Fruit fly (Drosophila melanogaster): ENCODE data around the gene Mical.

The Mical gene

DNA sequence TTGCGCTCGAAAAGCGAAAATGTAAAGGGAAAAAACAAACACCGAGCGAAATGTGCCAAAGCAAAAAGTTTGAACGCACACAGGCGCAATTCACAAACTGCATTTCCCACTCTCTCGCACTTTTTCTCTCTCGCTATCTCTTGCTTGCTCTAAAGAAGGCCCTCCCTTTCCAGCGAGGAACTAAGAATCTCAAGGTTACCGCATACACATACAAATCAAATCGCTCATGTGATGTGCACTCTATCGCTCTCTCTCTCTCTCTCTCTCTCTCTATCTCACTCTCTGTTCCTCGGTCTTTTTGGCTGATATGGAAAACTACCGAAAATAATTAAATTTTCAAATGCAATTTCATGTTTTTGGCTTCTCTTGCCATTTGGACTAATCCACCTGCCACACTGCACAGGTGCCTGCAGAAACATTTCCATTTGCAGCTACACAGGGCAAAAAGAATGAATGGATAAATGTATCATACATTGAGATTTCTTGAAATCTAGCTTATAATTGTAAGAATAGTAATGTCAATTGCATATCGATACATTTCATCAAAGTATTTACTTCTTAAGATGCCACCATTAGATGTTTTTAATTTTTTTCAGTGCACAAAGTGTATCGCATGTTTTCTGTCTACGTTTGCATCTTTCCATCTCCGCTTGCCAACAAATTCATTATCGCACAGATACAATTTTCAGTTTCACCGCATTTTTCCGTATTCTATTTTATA is 36.7 kb upstream of the Mical start:
- TF ChIP-seq tai (GFP tag; optimal IDR thresholded peaks at IDR 0.05), result peak; percentile 53
- TF ChIP-seq br (GFP tag; optimal IDR thresholded peaks at IDR 0.05), result peak; percentile 52
- no peak for TF ChIP-seq Vsx2 (GFP tag; optimal IDR thresholded peaks at IDR 0.05; ENCODE audit: partially characterized antibody)
- TF ChIP-seq psq (GFP tag; optimal IDR thresholded peaks at IDR 0.05), result peak; percentile 38
- TF ChIP-seq woc (GFP tag; optimal IDR thresholded peaks at IDR 0.05), result peak; percentile 20
- TF ChIP-seq dl (GFP tag; optimal IDR thresholded peaks at IDR 0.05; ENCODE audit: insufficient read depth in 1 of 2, partially characterized antibody in 2 of 2), result peak in 1 of 2 experiments; percentile 3
- TF ChIP-seq dmrt93B (GFP tag; optimal IDR thresholded peaks at IDR 0.05), result peak; percentile 11
- no peak for TF ChIP-seq Mio (GFP tag; optimal IDR thresholded peaks at IDR 0.05)
- peak; percentile 79 for TF ChIP-seq ey (GFP tag; optimal IDR thresholded peaks at IDR 0.05)
- peak; percentile 32 for TF ChIP-seq Dif (GFP tag; optimal IDR thresholded peaks at IDR 0.05; ENCODE audit: partially characterized antibody)
- no peak for TF ChIP-seq GATAd (GFP tag; optimal IDR thresholded peaks at IDR 0.05)
- TF ChIP-seq Rel (GFP tag; optimal IDR thresholded peaks at IDR 0.05), result no peak
- TF ChIP-seq Rel (tag; optimal IDR thresholded peaks at IDR 0.05), result no peak
- peak; percentile 58 for TF ChIP-seq HLH106 (tag; optimal IDR thresholded peaks at IDR 0.05)
- no peak for TF ChIP-seq CG32264 (GFP tag; optimal IDR thresholded peaks at IDR 0.05)
- TF ChIP-seq jim (GFP tag; optimal IDR thresholded peaks at IDR 0.05), result no peak
- TF ChIP-seq fru (GFP tag; optimal IDR thresholded peaks at IDR 0.05), result peak; percentile 67
- peak; percentile 43 for TF ChIP-seq Sp1 (GFP tag; optimal IDR thresholded peaks at IDR 0.05)
- peak; percentile 71 for TF ChIP-seq Hnf4 (GFP tag; optimal IDR thresholded peaks at IDR 0.05)
- TF ChIP-seq usp (GFP tag; optimal IDR thresholded peaks at IDR 0.05), result no peak
- TF ChIP-seq Jra (GFP tag; optimal IDR thresholded peaks at IDR 0.05), result peak; percentile 57
- peak; percentile 29 for TF ChIP-seq dsf (GFP tag; optimal IDR thresholded peaks at IDR 0.05; ENCODE audit: borderline replicate concordance)
- TF ChIP-seq OdsH (GFP tag; optimal IDR thresholded peaks at IDR 0.05), result peak; percentile 66
- TF ChIP-seq N (GFP tag; optimal IDR thresholded peaks at IDR 0.05), result peak; percentile 24
- TF ChIP-seq rgr (GFP tag; optimal IDR thresholded peaks at IDR 0.05), result peak; percentile 80
- TF ChIP-seq CrebA (GFP tag; optimal IDR thresholded peaks at IDR 0.05; ENCODE audit: borderline replicate concordance), result no peak
- peak; percentile 24 for TF ChIP-seq brk (GFP tag; optimal IDR thresholded peaks at IDR 0.05)
- TF ChIP-seq sv (GFP tag; optimal IDR thresholded peaks at IDR 0.05), result no peak
- TF ChIP-seq sage (GFP tag; optimal IDR thresholded peaks at IDR 0.05), result no peak
- TF ChIP-seq foxo (GFP tag; optimal IDR thresholded peaks at IDR 0.05), result peak in 1 of 2 experiments; percentile 75
- TF ChIP-seq h (GFP tag; optimal IDR thresholded peaks at IDR 0.05), result peak; percentile 73

dm6 chr3R:10078468-10079143 is 35.9 kb upstream of the Mical start:
- no peak for TF ChIP-seq CrebA (GFP tag; optimal IDR thresholded peaks at IDR 0.05; ENCODE audit: borderline replicate concordance)
- TF ChIP-seq Dif (GFP tag; optimal IDR thresholded peaks at IDR 0.05; ENCODE audit: partially characterized antibody), result no peak
- no peak for TF ChIP-seq CG9705 (GFP tag; optimal IDR thresholded peaks at IDR 0.05)
- TF ChIP-seq ey (GFP tag; optimal IDR thresholded peaks at IDR 0.05), result no peak
- no peak for TF ChIP-seq tai (GFP tag; optimal IDR thresholded peaks at IDR 0.05)
- TF ChIP-seq usp (GFP tag; optimal IDR thresholded peaks at IDR 0.05), result no peak
- no peak for TF ChIP-seq OdsH (GFP tag; optimal IDR thresholded peaks at IDR 0.05)
- no peak for TF ChIP-seq sage (GFP tag; optimal IDR thresholded peaks at IDR 0.05)
- TF ChIP-seq lola (GFP tag; optimal IDR thresholded peaks at IDR 0.05), result no peak
- TF ChIP-seq Dfd (GFP tag; optimal IDR thresholded peaks at IDR 0.05), result no peak
- TF ChIP-seq fru (GFP tag; optimal IDR thresholded peaks at IDR 0.05), result no peak
- TF ChIP-seq Mio (GFP tag; optimal IDR thresholded peaks at IDR 0.05), result no peak
- TF ChIP-seq rgr (GFP tag; optimal IDR thresholded peaks at IDR 0.05), result no peak
- no peak for TF ChIP-seq Hr78 (GFP tag; optimal IDR thresholded peaks at IDR 0.05)
- no peak for TF ChIP-seq psq (GFP tag; optimal IDR thresholded peaks at IDR 0.05)
- TF ChIP-seq foxo (GFP tag; optimal IDR thresholded peaks at IDR 0.05), result no peak

dm6 chr3R:10076665-10077064 is 34.0 kb upstream of the Mical start:
- TF ChIP-seq OdsH (GFP tag; optimal IDR thresholded peaks at IDR 0.05) (peak; percentile 6), br (GFP tag; optimal IDR thresholded peaks at IDR 0.05) (peak; percentile 28), h (GFP tag; optimal IDR thresholded peaks at IDR 0.05) (peak; percentile 23), HLH106 (tag; optimal IDR thresholded peaks at IDR 0.05) (peak; percentile 26), rgr (GFP tag; optimal IDR thresholded peaks at IDR 0.05) (peak; percentile 46), brk (GFP tag; optimal IDR thresholded peaks at IDR 0.05) (peak; percentile 4), Rel (GFP tag; optimal IDR thresholded peaks at IDR 0.05) (no peak), Rel (tag; optimal IDR thresholded peaks at IDR 0.05) (no peak), N (GFP tag; optimal IDR thresholded peaks at IDR 0.05) (no peak), CrebA (GFP tag; optimal IDR thresholded peaks at IDR 0.05; ENCODE audit: borderline replicate concordance) (no peak), woc (GFP tag; optimal IDR thresholded peaks at IDR 0.05) (no peak), foxo (GFP tag; optimal IDR thresholded peaks at IDR 0.05) (peak in 1 of 2 experiments; percentile 24), CG32264 (GFP tag; optimal IDR thresholded peaks at IDR 0.05) (no peak), Hr83 (GFP tag; optimal IDR thresholded peaks at IDR 0.05; ENCODE audit: poor library complexity, severe bottlenecking) (peak; percentile 65), lola (GFP tag; optimal IDR thresholded peaks at IDR 0.05) (no peak), Dfd (GFP tag; optimal IDR thresholded peaks at IDR 0.05) (no peak), tai (GFP tag; optimal IDR thresholded peaks at IDR 0.05) (no peak), sv (GFP tag; optimal IDR thresholded peaks at IDR 0.05) (no peak), pan (optimal IDR thresholded peaks at IDR 0.05) (no peak), Abd-B (GFP tag; optimal IDR thresholded peaks at IDR 0.05) (no peak), Myc (optimal IDR thresholded peaks at IDR 0.05) (no peak), fru (GFP tag; optimal IDR thresholded peaks at IDR 0.05) (peak; percentile 17), dmrt93B (GFP tag; optimal IDR thresholded peaks at IDR 0.05) (no peak), Hr78 (GFP tag; optimal IDR thresholded peaks at IDR 0.05) (no peak), Vsx2 (GFP tag; optimal IDR thresholded peaks at IDR 0.05; ENCODE audit: partially characterized antibody) (no peak), ey (GFP tag; optimal IDR thresholded peaks at IDR 0.05) (no peak)

Measured in whole organism, wandering third instar larva.